Worm (Caenorhabditis elegans): ENCODE data around the gene C27A7.9.

C27A7.9 gene

DNA sequence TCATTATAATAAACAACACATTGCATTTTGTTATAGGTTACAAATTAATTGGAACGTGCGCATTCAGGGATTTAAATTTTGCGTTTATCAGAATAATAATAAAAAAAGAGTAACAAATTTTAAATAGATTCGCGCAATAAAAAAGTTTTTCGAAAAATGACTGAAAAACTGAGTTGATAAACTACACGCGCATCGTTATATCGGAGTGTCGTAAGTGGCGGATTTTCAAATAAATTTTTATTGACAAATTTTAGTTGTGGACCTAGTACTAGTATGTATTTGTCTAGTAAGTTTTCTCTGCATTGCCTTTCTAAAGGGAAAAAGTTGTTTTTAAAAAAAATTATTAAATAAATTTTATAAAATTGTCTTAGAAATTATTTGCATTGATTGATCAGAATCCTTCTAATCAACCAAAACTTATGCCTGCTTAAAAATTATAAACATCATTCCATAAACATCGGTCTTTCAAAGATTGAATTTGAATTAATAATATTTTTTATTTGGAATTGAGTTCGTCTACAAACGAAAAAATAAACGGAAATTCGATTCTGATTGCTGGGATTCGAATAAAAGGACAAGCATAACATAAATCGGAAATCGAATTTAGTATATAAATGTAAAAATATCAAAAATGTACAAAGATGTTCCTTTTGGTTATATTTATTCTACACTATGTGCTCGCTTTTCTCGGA lies 30.0 kb upstream of the C27A7.9 start, which contains the start of gene srd-4:
TSS of gene srd-4 (plus strand) at position 642 of the 692 bp plus-strand sequence.
- no peak for TF ChIP-seq unc-39 (tag; optimal IDR thresholded peaks at IDR 0.05)
- TF ChIP-seq lin-15B (tag; optimal IDR thresholded peaks at IDR 0.05) = peak; percentile 4
- TF ChIP-seq nhr-23 (tag; optimal IDR thresholded peaks at IDR 0.05) = peak; percentile 0
- no peak for TF ChIP-seq ama-1 (optimal IDR thresholded peaks at IDR 0.05)

- TF ChIP-seq pha-4 (tag; optimal IDR thresholded peaks at IDR 0.05) (no peak), tbx-2 (tag; optimal IDR thresholded peaks at IDR 0.05) (no peak), elt-2 (tag; optimal IDR thresholded peaks at IDR 0.05) (no peak), nhr-237 (tag; optimal IDR thresholded peaks at IDR 0.05) (no peak)
These were observed 29.4 kb upstream of the C27A7.9 start, which contains the start of gene usip-1 for ce11 chrV:12183854-12184253. Gene usip-1 (minus strand): TSS chrV:12184194.

DNA sequence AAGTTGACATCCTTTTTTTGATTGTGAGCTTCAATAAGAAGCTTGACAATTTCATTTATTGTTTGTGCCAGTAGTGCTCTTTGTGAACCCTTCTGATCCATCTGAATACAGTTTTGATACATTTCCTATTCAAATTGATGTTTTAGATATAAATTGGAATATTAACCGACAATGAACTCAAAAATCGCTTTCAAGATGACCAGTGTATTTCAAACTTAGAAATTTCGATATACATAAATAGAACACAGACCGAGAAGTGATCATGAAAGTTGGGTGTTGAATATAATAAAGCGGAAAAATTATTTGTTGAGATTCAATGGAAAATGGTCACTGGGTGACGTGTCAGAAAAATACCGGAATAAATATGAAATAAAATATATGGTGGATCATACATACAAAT lies 26.9 kb upstream of the C27A7.9 start, which contains the start of gene elpc-3:
TSS of gene elpc-3 (minus strand) at position 101 of the 400 bp plus-strand sequence.
- TF ChIP-seq nhr-11 (tag; optimal IDR thresholded peaks at IDR 0.05) = no peak
- no peak for TF ChIP-seq nfya-1 (tag; optimal IDR thresholded peaks at IDR 0.05; ENCODE audit: insufficient read depth)
- no peak for TF ChIP-seq elt-1 (tag; optimal IDR thresholded peaks at IDR 0.05)
- TF ChIP-seq lin-15B (tag; optimal IDR thresholded peaks at IDR 0.05) = no peak
- TF ChIP-seq ceh-16 (tag; optimal IDR thresholded peaks at IDR 0.05) = no peak
- TF ChIP-seq egl-5 (tag; optimal IDR thresholded peaks at IDR 0.05) = no peak
- TF ChIP-seq nhr-25 (tag; optimal IDR thresholded peaks at IDR 0.05) = no peak
- TF ChIP-seq ztf-11 (tag; optimal IDR thresholded peaks at IDR 0.05) = no peak
- TF ChIP-seq nhr-77 (tag; optimal IDR thresholded peaks at IDR 0.05) = no peak

- no peak for TF ChIP-seq nhr-11 (tag; optimal IDR thresholded peaks at IDR 0.05)
These were observed 24.9 kb upstream of the C27A7.9 start, which contains the start of gene clec-224 for ce11 chrV:12179338-12179737. Gene clec-224 (minus strand): TSS chrV:12179438.

ce11 chrV:12170114-12170513 lies 15.7 kb upstream of the C27A7.9 start, which contains the start of gene ZK863.1:
Gene ZK863.1 (minus strand): TSS chrV:12170214.
- TF ChIP-seq fkh-10 (GFP tag; optimal IDR thresholded peaks at IDR 0.05) (no peak), elt-1 (tag; optimal IDR thresholded peaks at IDR 0.05) (no peak), egl-5 (tag; optimal IDR thresholded peaks at IDR 0.05) (no peak), sea-2 (GFP tag; optimal IDR thresholded peaks at IDR 0.05) (no peak), nhr-23 (tag; optimal IDR thresholded peaks at IDR 0.05) (no peak), fos-1 (tag; optimal IDR thresholded peaks at IDR 0.05) (no peak), mml-1 (tag; optimal IDR thresholded peaks at IDR 0.05) (no peak), ceh-9 (tag; optimal IDR thresholded peaks at IDR 0.05) (no peak), elt-3 (tag; optimal IDR thresholded peaks at IDR 0.05) (no peak), ceh-16 (tag; optimal IDR thresholded peaks at IDR 0.05) (no peak), lin-15B (tag; optimal IDR thresholded peaks at IDR 0.05) (no peak), nhr-237 (tag; optimal IDR thresholded peaks at IDR 0.05) (no peak), nhr-28 (tag; optimal IDR thresholded peaks at IDR 0.05) (no peak), R02D3.7 (tag; optimal IDR thresholded peaks at IDR 0.05) (no peak), nhr-76 (tag; optimal IDR thresholded peaks at IDR 0.05) (no peak)

ce11 chrV:12167653-12168052 lies 13.2 kb upstream of the C27A7.9 start, which contains the start of gene col-37:
Gene col-37 (minus strand): TSS chrV:12167753.
- TF ChIP-seq fos-1 (tag; optimal IDR thresholded peaks at IDR 0.05) = no peak
- no peak for TF ChIP-seq pha-4 (tag; optimal IDR thresholded peaks at IDR 0.05)
- no peak for TF ChIP-seq ama-1 (optimal IDR thresholded peaks at IDR 0.05)

- TF ChIP-seq nhr-67 (tag; optimal IDR thresholded peaks at IDR 0.05) = no peak
- TF ChIP-seq ceh-82 (tag; optimal IDR thresholded peaks at IDR 0.05) = no peak
- TF ChIP-seq egl-27 (tag; optimal IDR thresholded peaks at IDR 0.05) = no peak
- no peak for TF ChIP-seq ceh-16 (tag; optimal IDR thresholded peaks at IDR 0.05)
- no peak for TF ChIP-seq eor-1 (tag; optimal IDR thresholded peaks at IDR 0.05)
- TF ChIP-seq ceh-9 (tag; optimal IDR thresholded peaks at IDR 0.05) = no peak
- no peak for TF ChIP-seq snpc-4 (tag; optimal IDR thresholded peaks at IDR 0.05)
- no peak for TF ChIP-seq nhr-11 (tag; optimal IDR thresholded peaks at IDR 0.05)
- no peak for TF ChIP-seq jun-1 (tag; optimal IDR thresholded peaks at IDR 0.05)
- TF ChIP-seq lin-39 (tag; optimal IDR thresholded peaks at IDR 0.05) = no peak
These were observed 12.6 kb upstream of the C27A7.9 start for ce11 chrV:12167031-12167430.

Measured in whole organism, L3 larva.